Fruit fly (Drosophila melanogaster): ENCODE data around the gene CG34375.

CG34375 gene

DNA sequence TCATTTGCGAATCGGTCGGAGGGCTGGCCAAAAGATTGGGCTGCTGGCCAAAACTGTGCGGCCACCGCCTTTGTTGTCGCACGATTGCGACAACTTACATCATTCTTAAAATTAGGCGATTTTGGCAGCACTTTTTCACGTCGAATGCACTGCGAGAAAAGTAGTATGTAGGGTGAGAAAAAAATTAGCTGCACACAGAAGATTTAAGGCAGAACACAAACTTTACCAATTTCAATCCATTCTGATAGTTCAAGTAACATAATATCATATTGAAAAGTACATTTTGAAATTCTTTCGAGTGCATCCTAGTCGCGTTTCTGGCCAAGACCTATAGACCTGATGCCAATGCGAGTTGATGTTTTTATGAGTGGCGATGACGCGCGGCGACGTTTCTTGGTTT, 18.1 kb upstream of the CG34375 start (continued):
- TF ChIP-seq H15 (GFP tag; IDR thresholded peaks at IDR 0.05) (no peak), kah (GFP tag; optimal IDR thresholded peaks at IDR 0.05) (no peak), CG11723 (GFP tag; optimal IDR thresholded peaks at IDR 0.05) (no peak), CG13296 (GFP tag; optimal IDR thresholded peaks at IDR 0.05) (no peak), peb (GFP tag; IDR thresholded peaks at IDR 0.05) (no peak), CG13894 (tag; optimal IDR thresholded peaks at IDR 0.05) (no peak), CG2678 (tag; optimal IDR thresholded peaks at IDR 0.05) (peak; percentile 65), Atf6 (GFP tag; IDR thresholded peaks at IDR 0.05) (peak; percentile 69), twi (tag; optimal IDR thresholded peaks at IDR 0.05) (no peak), CG10209 (GFP tag; optimal IDR thresholded peaks at IDR 0.05) (peak; percentile 31), CG2199 (GFP tag; IDR thresholded peaks at IDR 0.05) (no peak), ind (GFP tag; optimal IDR thresholded peaks at IDR 0.05) (peak; percentile 69), org-1 (GFP tag; optimal IDR thresholded peaks at IDR 0.05) (no peak), CG1603 (tag; optimal IDR thresholded peaks at IDR 0.05) (peak; percentile 58), zfh1 (GFP tag; IDR thresholded peaks at IDR 0.05) (peak; percentile 51; the same call in 1 of the 3 replicates), CG1792 (GFP tag; optimal IDR thresholded peaks at IDR 0.05) (peak; percentile 14), CG18476 (GFP tag; optimal IDR thresholded peaks at IDR 0.05) (no peak), phol (tag; optimal IDR thresholded peaks at IDR 0.05) (peak; percentile 32), Myb (GFP tag; optimal IDR thresholded peaks at IDR 0.05) (peak; percentile 46), so (GFP tag; IDR thresholded peaks at IDR 0.05) (0 out of 3 replicates have a peak, but pooled peaks have one; percentile 32), D19A (tag; optimal IDR thresholded peaks at IDR 0.05) (no peak), Dip2 (GFP tag; IDR thresholded peaks at IDR 0.05) (no peak), CG9727 (GFP tag; optimal IDR thresholded peaks at IDR 0.05) (peak; percentile 38), CG34422 (GFP tag; IDR thresholded peaks at IDR 0.05) (peak; percentile 71), CG11695 (GFP tag; IDR thresholded peaks at IDR 0.05) (peak; percentile 39; the same call in 1 of the 3 replicates), CG10462 (GFP tag; optimal IDR thresholded peaks at IDR 0.05) (no peak), NK7.1 (GFP tag; optimal IDR thresholded peaks at IDR 0.05) (no peak), da (GFP tag; optimal IDR thresholded peaks at IDR 0.05) (no peak), toy (GFP tag; IDR thresholded peaks at IDR 0.05) (peak; percentile 32; the same call in 1 of the 2 replicates), maf-S (GFP tag; optimal IDR thresholded peaks at IDR 0.05) (peak; percentile 11), CG16779 (GFP tag; IDR thresholded peaks at IDR 0.05) (no peak), CG10366 (GFP tag; IDR thresholded peaks at IDR 0.05) (peak; percentile 58), CG12071 (GFP tag; optimal IDR thresholded peaks at IDR 0.05) (peak; percentile 46), fru (optimal IDR thresholded peaks at IDR 0.05) (no peak), Adf1 (GFP tag; IDR thresholded peaks at IDR 0.05) (peak; percentile 50; the same call in 1 of the 2 replicates), fd64A (GFP tag; optimal IDR thresholded peaks at IDR 0.05) (no peak), CG2116 (GFP tag; optimal IDR thresholded peaks at IDR 0.05) (no peak), BtbVII (GFP tag; optimal IDR thresholded peaks at IDR 0.05) (no peak), CG15011 (GFP tag; optimal IDR thresholded peaks at IDR 0.05) (no peak), CkIIα-i1 (GFP tag; IDR thresholded peaks at IDR 0.05) (no peak), ara (GFP tag; IDR thresholded peaks at IDR 0.05) (peak; percentile 18; the same call in 1 of the 2 replicates), CG2202 (tag; optimal IDR thresholded peaks at IDR 0.05) (no peak), oc (tag; optimal IDR thresholded peaks at IDR 0.05) (no peak), CHES-1-like (GFP tag; optimal IDR thresholded peaks at IDR 0.05) (peak; percentile 48), Ssrp (tag; optimal IDR thresholded peaks at IDR 0.05) (no peak), CG10543 (GFP tag; optimal IDR thresholded peaks at IDR 0.05) (peak; percentile 53), CG15269 (tag; optimal IDR thresholded peaks at IDR 0.05) (peak; percentile 47), CG2120 (GFP tag; optimal IDR thresholded peaks at IDR 0.05) (peak; percentile 79), ftz-f1 (GFP tag; optimal IDR thresholded peaks at IDR 0.05) (no peak), tgo (GFP tag; IDR thresholded peaks at IDR 0.05) (peak; percentile 73), Poxn (GFP tag; IDR thresholded peaks at IDR 0.05) (peak; percentile 65), grau (tag; optimal IDR thresholded peaks at IDR 0.05) (peak; percentile 62), CG9437 (GFP tag; optimal IDR thresholded peaks at IDR 0.05) (no peak)
